Fruit fly (Drosophila melanogaster) whole organism, embryonic: ENCODE data around the gene CG43999.

Experiments used
- Antp ChIP-seq: fragments of 200-800 bp; sonication (Bioruptor generic); optimal IDR thresholded peaks from 3 replicates; lab custom pipeline; 2016; ENCODE audit warnings: missing biosample characterization, missing genetic modification characterization
- Atf6 ChIP-seq: fragments of 200-800 bp; sonication (Bioruptor generic); IDR thresholded peaks from 2 replicates; pipeline ENCODE4 v1.3.6; 2022; ENCODE audit warnings: missing biosample characterization, missing genetic modification characterization
- CG10431 ChIP-seq: fragments of 200-800 bp; sonication (Bioruptor generic); optimal IDR thresholded peaks from 3 replicates; lab custom pipeline; 2018; ENCODE audit warnings: missing biosample characterization, mild to moderate bottlenecking, missing genetic modification characterization
- CG10959 ChIP-seq: fragments of 200-800 bp; sonication (Bioruptor generic); IDR thresholded peaks from 2 replicates; pipeline ENCODE4 v1.3.6; 2022; ENCODE audit warnings: missing biosample characterization, missing genetic modification characterization
- CG12299 ChIP-seq: fragments of 200-800 bp; sonication (Bioruptor generic); optimal IDR thresholded peaks from 2 replicates; lab custom pipeline; 2018; ENCODE audit warnings: missing biosample characterization, mild to moderate bottlenecking, missing genetic modification characterization
- CG12744 ChIP-seq: fragments of 200-800 bp; sonication (Bioruptor generic); optimal IDR thresholded peaks from 2 replicates; lab custom pipeline; 2016; ENCODE audit warnings: missing biosample characterization, missing genetic modification characterization
- CG13624 ChIP-seq: fragments of 200-800 bp; sonication (Bioruptor generic); optimal IDR thresholded peaks from 2 replicates; lab custom pipeline; 2016; ENCODE audit warnings: missing biosample characterization, missing genetic modification characterization
- CG13894 ChIP-seq: fragments of 200-800 bp; sonication (Bioruptor generic); optimal IDR thresholded peaks from 3 replicates; lab custom pipeline; 2018; ENCODE audit warnings: missing biosample characterization, mild to moderate bottlenecking, missing genetic modification characterization, moderate library complexity
- CG1603 ChIP-seq: fragments of 200-800 bp; sonication (Bioruptor generic); optimal IDR thresholded peaks from 2 replicates; lab custom pipeline; 2019; ENCODE audit warnings: missing biosample characterization, mild to moderate bottlenecking, missing genetic modification characterization, moderate library complexity
- CG17328 ChIP-seq: fragments of 200-800 bp; sonication (Bioruptor generic); IDR thresholded peaks from 2 replicates; pipeline ENCODE4 v1.3.6; 2022; ENCODE audit warnings: missing biosample characterization, missing genetic modification characterization
- CG17802 ChIP-seq: fragments of 200-800 bp; sonication (Bioruptor generic); optimal IDR thresholded peaks from 2 replicates; lab custom pipeline; 2018; ENCODE audit warnings: missing biosample characterization, mild to moderate bottlenecking, missing genetic modification characterization, moderate library complexity
- CG17829 ChIP-seq: fragments of 200-800 bp; optimal IDR thresholded peaks from 2 replicates; lab custom pipeline; 2019; ENCODE audit warnings: missing biosample characterization, mild to moderate bottlenecking, missing genetic modification characterization, moderate library complexity
- CG2875 ChIP-seq: fragments of 200-800 bp; sonication (Bioruptor generic); optimal IDR thresholded peaks from 2 replicates; lab custom pipeline; 2017; ENCODE audit warnings: missing biosample characterization, mild to moderate bottlenecking, missing genetic modification characterization, missing genetic modification reagents
- CG2889 ChIP-seq: fragments of 200-800 bp; sonication (Bioruptor generic); IDR thresholded peaks from 3 replicates; pipeline ENCODE4 v1.3.6; 2022; ENCODE audit warnings: missing biosample characterization, missing genetic modification characterization
- CG31388 ChIP-seq: fragments of 200-800 bp; sonication (Bioruptor generic); optimal IDR thresholded peaks from 2 replicates; lab custom pipeline; 2016; ENCODE audit warnings: missing biosample characterization, missing genetic modification characterization
- CG32767 ChIP-seq: fragments of 200-800 bp; sonication (Bioruptor generic); IDR thresholded peaks from 2 replicates; pipeline ENCODE4 v1.3.6; 2022; ENCODE audit warnings: missing biosample characterization, missing genetic modification characterization
- CG4730 ChIP-seq: fragments of 200-800 bp; sonication (Bioruptor generic); IDR thresholded peaks from 2 replicates; pipeline ENCODE4 v1.3.6; 2022; ENCODE audit warnings: missing biosample characterization, missing genetic modification characterization
- CG5180 ChIP-seq: fragments of 200-800 bp; sonication (Bioruptor generic); optimal IDR thresholded peaks from 3 replicates; lab custom pipeline; 2017; ENCODE audit warnings: missing biosample characterization, missing genetic modification characterization, mild to moderate bottlenecking, moderate library complexity, missing genetic modification reagents
- CG6813 ChIP-seq: fragments of 200-800 bp; sonication (Bioruptor generic); optimal IDR thresholded peaks from 2 replicates; lab custom pipeline; 2017; ENCODE audit warnings: missing biosample characterization, missing genetic modification characterization, mild to moderate bottlenecking, moderate library complexity, missing genetic modification reagents
- CG8924 ChIP-seq: fragments of 200-800 bp; optimal IDR thresholded peaks from 3 replicates; lab custom pipeline; 2019; ENCODE audit warnings: missing biosample characterization, mild to moderate bottlenecking, missing genetic modification characterization, moderate library complexity
- Chrac-16 ChIP-seq: fragments of 200-800 bp; sonication (Bioruptor generic); optimal IDR thresholded peaks from 3 replicates; lab custom pipeline; 2016; ENCODE audit warnings: missing biosample characterization, missing genetic modification characterization
- Deaf1 ChIP-seq: fragments of 200-800 bp; optimal IDR thresholded peaks from 3 replicates; lab custom pipeline; 2019; ENCODE audit warnings: missing biosample characterization, mild to moderate bottlenecking, missing genetic modification characterization, moderate library complexity
- Eip74EF ChIP-seq, 2 experiments: fragments of 200-800 bp in 1 of 2; fragments of >200 bp in 1 of 2; sonication (Bioruptor generic) in 1 of 2; optimal IDR thresholded peaks; 2 replicates each; lab custom pipeline; 2017 to 2019; ENCODE audit warnings: missing biosample characterization in 2 of 2, missing genetic modification characterization in 2 of 2, mild to moderate bottlenecking in 1 of 2, moderate library complexity in 1 of 2
- Hmr ChIP-seq: fragments of 200-800 bp; sonication (Bioruptor generic); optimal IDR thresholded peaks from 3 replicates; lab custom pipeline; 2017; ENCODE audit warnings: mild to moderate bottlenecking, missing biosample characterization, missing genetic modification reagents, missing genetic modification characterization
- Max ChIP-seq: fragments of 200-800 bp; sonication (Bioruptor generic); optimal IDR thresholded peaks from 2 replicates; lab custom pipeline; 2016; ENCODE audit warnings: missing biosample characterization, mild to moderate bottlenecking, missing genetic modification characterization
- Opbp ChIP-seq: fragments of 200-800 bp; sonication (Bioruptor generic); IDR thresholded peaks from 3 replicates; pipeline ENCODE4 v1.3.6; 2022; ENCODE audit warnings: missing biosample characterization, missing genetic modification characterization; ENCODE audit not compliant: partially characterized antibody
- Ravus ChIP-seq: fragments of 200-800 bp; sonication (Bioruptor generic); IDR thresholded peaks from 2 replicates; pipeline ENCODE4 v1.3.6; 2022; ENCODE audit warnings: missing biosample characterization, missing genetic modification characterization
- Spps ChIP-seq: fragments of 200-800 bp; sonication (Bioruptor generic); optimal IDR thresholded peaks from 2 replicates; lab custom pipeline; 2018; ENCODE audit warnings: missing biosample characterization, mild to moderate bottlenecking, missing genetic modification characterization
- ab ChIP-seq: fragments of 200-800 bp; sonication (Bioruptor generic); optimal IDR thresholded peaks from 2 replicates; lab custom pipeline; 2016; ENCODE audit warnings: missing biosample characterization, missing genetic modification characterization
- al ChIP-seq: fragments of 200-800 bp; sonication (Bioruptor generic); IDR thresholded peaks from 2 replicates; pipeline ENCODE4 v1.3.6; 2022; ENCODE audit warnings: missing biosample characterization, missing genetic modification characterization
- ara ChIP-seq: fragments of 200-800 bp; sonication (Bioruptor generic); IDR thresholded peaks from 2 replicates; pipeline ENCODE4 v1.3.6; 2022; ENCODE audit warnings: missing biosample characterization, missing genetic modification characterization
- bigmax ChIP-seq: fragments of 200-800 bp; sonication (Bioruptor generic); optimal IDR thresholded peaks from 2 replicates; lab custom pipeline; 2018; ENCODE audit warnings: missing biosample characterization, mild to moderate bottlenecking, missing genetic modification characterization
- cg ChIP-seq: fragments of 200-800 bp; sonication (Bioruptor generic); optimal IDR thresholded peaks from 3 replicates; lab custom pipeline; 2019; ENCODE audit warnings: missing biosample characterization, mild to moderate bottlenecking, missing genetic modification characterization, moderate library complexity
- da ChIP-seq: fragments of 200-800 bp; sonication (Bioruptor generic); optimal IDR thresholded peaks from 2 replicates; lab custom pipeline; 2016; ENCODE audit warnings: missing biosample characterization, missing genetic modification characterization
- dmrt99B ChIP-seq: fragments of 200-800 bp; sonication (Bioruptor generic); optimal IDR thresholded peaks from 2 replicates; lab custom pipeline; 2018; ENCODE audit warnings: missing biosample characterization, mild to moderate bottlenecking, missing genetic modification characterization, moderate library complexity
- fd96Cb ChIP-seq: fragments of 200-800 bp; sonication (Bioruptor generic); optimal IDR thresholded peaks from 2 replicates; lab custom pipeline; 2018; ENCODE audit warnings: missing biosample characterization, mild to moderate bottlenecking, missing genetic modification characterization, moderate library complexity
- gfzf ChIP-seq: fragments of 200-800 bp; sonication (Bioruptor generic); optimal IDR thresholded peaks from 2 replicates; lab custom pipeline; 2016; ENCODE audit warnings: missing biosample characterization, mild to moderate bottlenecking, missing genetic modification characterization, moderate library complexity
- gsb-n ChIP-seq: fragments of 200-800 bp; sonication (Bioruptor generic); optimal IDR thresholded peaks from 3 replicates; lab custom pipeline; 2018; ENCODE audit warnings: missing biosample characterization, mild to moderate bottlenecking, missing genetic modification characterization
- ham ChIP-seq: fragments of 200-800 bp; sonication (Bioruptor generic); IDR thresholded peaks from 2 replicates; pipeline ENCODE4 v1.3.6; 2022; ENCODE audit warnings: missing biosample characterization, missing genetic modification characterization
- her ChIP-seq: fragments of 200-800 bp; sonication (Bioruptor generic); optimal IDR thresholded peaks from 2 replicates; lab custom pipeline; 2016; ENCODE audit warnings: missing biosample characterization, missing genetic modification characterization
- hth ChIP-seq: fragments of >200 bp; optimal IDR thresholded peaks from 2 replicates; lab custom pipeline; 2017; ENCODE audit warnings: inconsistent platforms
- lbe ChIP-seq: fragments of 200-800 bp; sonication (Bioruptor generic); optimal IDR thresholded peaks from 2 replicates; lab custom pipeline; 2016; ENCODE audit warnings: missing biosample characterization, mild to moderate bottlenecking, missing genetic modification characterization
- otp ChIP-seq: fragments of 200-800 bp; sonication (Bioruptor generic); IDR thresholded peaks from 3 replicates; pipeline ENCODE4, ENCODE4 v1.3.6; 2022; ENCODE audit warnings: missing biosample characterization, missing genetic modification characterization
- sc ChIP-seq, 3 experiments: fragments of >200 bp in 2 of 3; fragments of 200-800 bp in 1 of 3; sonication (Bioruptor generic) in 1 of 3; optimal IDR thresholded peaks; 2 replicates in 2 of 3; 3 replicates in 1 of 3; lab custom pipeline; 2017; ENCODE audit warnings: mild to moderate bottlenecking in 1 of 3, missing biosample characterization in 1 of 3, missing genetic modification characterization in 1 of 3, missing genetic modification reagents in 1 of 3
- sens ChIP-seq: fragments of 200-800 bp; sonication (Bioruptor generic); peaks from one replicate; lab custom pipeline; 2016; ENCODE audit warnings: missing biosample characterization, missing genetic modification characterization
- sens-2 ChIP-seq: fragments of 200-800 bp; sonication (Bioruptor generic); IDR thresholded peaks from 2 replicates; pipeline ENCODE4 v1.3.6; 2022; ENCODE audit warnings: missing biosample characterization, missing genetic modification characterization
- sna ChIP-seq: fragments of 200-800 bp; sonication (Bioruptor generic); IDR thresholded peaks from 2 replicates; pipeline ENCODE4 v1.3.6; 2022; ENCODE audit warnings: missing biosample characterization, missing genetic modification characterization; ENCODE audit not compliant: partially characterized antibody
- so ChIP-seq: fragments of 200-800 bp; sonication (Bioruptor generic); IDR thresholded peaks from 3 replicates; pipeline ENCODE4 v1.3.6; 2022; ENCODE audit warnings: missing biosample characterization, missing genetic modification characterization
- ssp ChIP-seq: fragments of 200-800 bp; sonication (Bioruptor generic); IDR thresholded peaks from 2 replicates; pipeline ENCODE4 v1.3.6; 2022; ENCODE audit warnings: missing biosample characterization, missing genetic modification characterization
- trh ChIP-seq: fragments of 200-800 bp; sonication (Bioruptor generic); optimal IDR thresholded peaks from 2 replicates; lab custom pipeline; 2016; ENCODE audit warnings: missing biosample characterization, missing genetic modification characterization
- vnd ChIP-seq: fragments of 200-800 bp; sonication (Bioruptor generic); IDR thresholded peaks from 3 replicates; pipeline ENCODE4 v1.3.6; 2022; ENCODE audit warnings: missing biosample characterization, missing genetic modification characterization; ENCODE audit not compliant: partially characterized antibody

Gene CG43999

DNA sequence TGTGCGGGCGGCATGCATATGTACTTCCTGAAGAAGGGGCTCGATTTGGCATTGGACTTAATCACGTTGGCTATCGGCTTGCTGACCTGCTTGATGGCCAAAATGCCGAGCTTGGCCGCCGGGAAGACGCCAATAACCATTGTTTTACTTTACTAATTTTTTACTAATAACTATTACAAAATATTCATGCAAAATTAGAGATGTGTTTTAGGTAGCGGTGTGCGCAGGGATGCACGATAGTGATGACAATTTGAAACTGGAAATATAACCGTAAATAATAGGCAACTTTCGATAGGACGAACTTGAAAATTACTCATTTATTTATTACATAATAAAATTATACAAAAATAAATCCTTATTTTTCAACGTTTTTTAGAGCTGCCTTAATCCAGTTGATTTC is 1.4 kb downstream of the CG43999 start, which contains the start of gene CG13601 (continued):
- TF ChIP-seq CG13894 (tag; lab: Kevin White, UChicago) (peak; percentile 45), CG8924 (tag; lab: Kevin White, UChicago) (peak; percentile 53), al (GFP tag; lab: Robert Waterston, UW) (0 out of 2 replicates have a peak, but pooled peaks have one; percentile 37), CG13624 (GFP tag; lab: Kevin White, UChicago) (no peak), bigmax (GFP tag; lab: Kevin White, UChicago) (peak; percentile 22), Deaf1 (tag; lab: Kevin White, UChicago) (no peak), sc (optimal IDR thresholded peaks at IDR 0.05; lab: Kevin White, UChicago) (no peak), sc (GFP tag; optimal IDR thresholded peaks at IDR 0.05; lab: Kevin White, UChicago) (no peak), sna (peak; percentile 78), CG5180 (GFP tag; lab: Kevin White, UChicago) (no peak), da (GFP tag; lab: Kevin White, UChicago) (no peak), Chrac-16 (GFP tag; lab: Kevin White, UChicago) (peak; percentile 39), gfzf (GFP tag; lab: Kevin White, UChicago) (no peak), dmrt99B (tag; lab: Kevin White, UChicago) (no peak), CG1603 (tag; lab: Kevin White, UChicago) (peak; percentile 59), vnd (GFP tag; lab: Robert Waterston, UW) (peak; percentile 71), CG17829 (tag; lab: Kevin White, UChicago) (peak; percentile 40), Spps (tag; lab: Kevin White, UChicago) (no peak), sens (GFP tag; lab: Kevin White, UChicago) (peak; percentile 55), Opbp (peak; percentile 80; the same call in 2 of the 3 replicates), Ravus (GFP tag; lab: Robert Waterston, UW) (no peak), CG12744 (GFP tag; lab: Kevin White, UChicago) (no peak), Antp (GFP tag; lab: Kevin White, UChicago) (no peak), CG12299 (tag; lab: Kevin White, UChicago) (no peak), Atf6 (GFP tag; lab: Robert Waterston, UW) (no peak), Hmr (GFP tag; lab: Kevin White, UChicago) (no peak), lbe (GFP tag; lab: Kevin White, UChicago) (peak; percentile 34), CG6813 (no peak), sens-2 (GFP tag; lab: Robert Waterston, UW) (no peak), CG31388 (GFP tag; lab: Kevin White, UChicago) (no peak), ara (no peak), ssp (no peak), ab (GFP tag; lab: Kevin White, UChicago) (no peak), ham (GFP tag; lab: Robert Waterston, UW) (no peak), CG17328 (GFP tag; lab: Robert Waterston, UW) (no peak), cg (GFP tag; lab: Kevin White, UChicago) (no peak), CG10959 (GFP tag; lab: Robert Waterston, UW) (no peak), otp (GFP tag; lab: Robert Waterston, UW) (peak; percentile 39; the same call in 1 of the 3 replicates), CG17802 (no peak), CG32767 (GFP tag; lab: Robert Waterston, UW) (no peak), Max (GFP tag; lab: Kevin White, UChicago) (peak; percentile 31), Eip74EF (GFP tag; optimal IDR thresholded peaks at IDR 0.05; lab: Kevin White, UChicago) (peak in 1 of 2 experiments; percentile 25), fd96Cb (no peak), gsb-n (peak; percentile 10), CG4730 (GFP tag; lab: Robert Waterston, UW) (peak; percentile 27; the same call in 1 of the 2 replicates), hth (lab: Kevin White, UChicago) (no peak), CG10431 (GFP tag; lab: Kevin White, UChicago) (no peak), CG2889 (GFP tag; lab: Robert Waterston, UW) (no peak), trh (GFP tag; lab: Kevin White, UChicago) (no peak), so (GFP tag; lab: Robert Waterston, UW) (no peak), her (no peak), CG2875 (GFP tag; lab: Kevin White, UChicago) (no peak)
